Worm (Caenorhabditis elegans): Measurements from ENCODE around the gene srg-2.
A peak's percentile ranks its signal among the peaks of the same experiment; 100 is the strongest.

The srg-2 gene

ce11 chrIII:6210215-6210822 lies 49.7 kb downstream of the srg-2 start:
- no peak for TF ChIP-seq lir-3 (tag; optimal IDR thresholded peaks at IDR 0.05)
- TF ChIP-seq aha-1 (tag) = no peak
- no peak for TF ChIP-seq ceh-28 (tag; optimal IDR thresholded peaks at IDR 0.05)
- TF ChIP-seq snpc-4 (tag; optimal IDR thresholded peaks at IDR 0.05) = peak; percentile 13
- TF ChIP-seq F37D6.2 (tag; optimal IDR thresholded peaks at IDR 0.05) = no peak
- TF ChIP-seq Y75B8A.6 (GFP tag; IDR thresholded peaks at IDR 0.05) = no peak
- no peak for TF ChIP-seq lin-13 (GFP tag; optimal IDR thresholded peaks at IDR 0.05)
- TF ChIP-seq dmd-8 (GFP tag; IDR thresholded peaks at IDR 0.05) = no peak
- TF ChIP-seq hlh-11 (tag; optimal IDR thresholded peaks at IDR 0.05) = no peak
- no peak for TF ChIP-seq dpl-1 (GFP tag; optimal IDR thresholded peaks at IDR 0.05)
- no peak for TF ChIP-seq nhr-102 (tag; optimal IDR thresholded peaks at IDR 0.05)
- TF ChIP-seq sdz-12 (GFP tag; optimal IDR thresholded peaks at IDR 0.05) = no peak
- TF ChIP-seq mes-2 (tag; optimal IDR thresholded peaks at IDR 0.05; ENCODE audit: poor library complexity, severe bottlenecking) = no peak
- no peak for TF ChIP-seq zfp-2 (tag; optimal IDR thresholded peaks at IDR 0.05)
- TF ChIP-seq lim-7 (GFP tag; IDR thresholded peaks at IDR 0.05) = no peak
- TF ChIP-seq ceh-44 (GFP tag; IDR thresholded peaks at IDR 0.05) = no peak
- TF ChIP-seq F49E8.2 (tag; optimal IDR thresholded peaks at IDR 0.05; ENCODE audit: borderline replicate concordance) = peak; percentile 79
- TF ChIP-seq hmg-1.1 (GFP tag; IDR thresholded peaks at IDR 0.05) = no peak
- peak; percentile 4 for TF ChIP-seq unc-130 (GFP tag; optimal IDR thresholded peaks at IDR 0.05)
- TF ChIP-seq ztf-7 (tag; optimal IDR thresholded peaks at IDR 0.05) = no peak
- TF ChIP-seq F44E2.7 (GFP tag; IDR thresholded peaks at IDR 0.05) = no peak
- 0 out of 2 replicates have a peak, but pooled peaks have one; percentile 33 for TF ChIP-seq mdt-29 (GFP tag; IDR thresholded peaks at IDR 0.05)
- no peak for TF ChIP-seq lsy-2 (tag; optimal IDR thresholded peaks at IDR 0.05)
- no peak for TF ChIP-seq zip-2 (tag; optimal IDR thresholded peaks at IDR 0.05)
- no peak for TF ChIP-seq lin-39 (tag; optimal IDR thresholded peaks at IDR 0.05)
- TF ChIP-seq nhr-76 (tag; optimal IDR thresholded peaks at IDR 0.05) = no peak

- TF ChIP-seq hlh-30 (tag; optimal IDR thresholded peaks at IDR 0.05; ENCODE audit: insufficient read depth) (no peak), F44E2.7 (GFP tag; IDR thresholded peaks at IDR 0.05) (no peak), Y48G9A.11 (GFP tag; IDR thresholded peaks at IDR 0.05) (no peak), php-3 (GFP tag; IDR thresholded peaks at IDR 0.05) (no peak), nhr-28 (tag; optimal IDR thresholded peaks at IDR 0.05) (no peak)
Observed at ce11 chrIII:6208984-6209383, 51.0 kb downstream of the srg-2 start, which contains the start of gene C23G10.1. TSS of gene C23G10.1 (plus strand) at chrIII:6209284.
